Worm (Caenorhabditis elegans) whole organism, L3 larva: ENCODE results near the gene kars-1.

Experiments
- R02D3.7 ChIP-seq: fragments of 150-350 bp; optimal IDR thresholded peaks from 2 replicates; lab custom pipeline; 2014; ENCODE audit warnings: missing biosample characterization, missing genetic modification characterization
- aly-2 ChIP-seq: fragments of 150-350 bp; optimal IDR thresholded peaks from 2 replicates; lab custom pipeline; 2014; ENCODE audit warnings: missing biosample characterization, missing genetic modification characterization
- ceh-28 ChIP-seq: fragments of 150-350 bp; optimal IDR thresholded peaks from 2 replicates; lab custom pipeline; 2014; ENCODE audit warnings: missing biosample characterization, missing genetic modification reagents, missing genetic modification characterization
- ceh-82 ChIP-seq: fragments of 150-350 bp; optimal IDR thresholded peaks from 2 replicates; lab custom pipeline; 2014; ENCODE audit warnings: missing biosample characterization, missing genetic modification characterization
- ceh-9 ChIP-seq: sonication (generic microtip); optimal IDR thresholded peaks from 2 replicates; lab custom pipeline; 2018; ENCODE audit warnings: missing biosample characterization, missing genetic modification characterization
- daf-12 ChIP-seq: fragments of 150-350 bp; optimal IDR thresholded peaks from 2 replicates; lab custom pipeline; 2014; ENCODE audit warnings: missing biosample characterization, missing genetic modification reagents, missing genetic modification characterization
- egl-27 ChIP-seq: sonication (generic microtip); optimal IDR thresholded peaks from 4 replicates; lab custom pipeline; 2017; ENCODE audit warnings: missing biosample characterization, missing genetic modification reagents, missing genetic modification characterization
- egl-5 ChIP-seq: fragments of 150-350 bp; optimal IDR thresholded peaks from 2 replicates; lab custom pipeline; 2017; ENCODE audit warnings: missing biosample characterization, missing genetic modification reagents, missing genetic modification characterization, inconsistent platforms
- elt-2 ChIP-seq: sonication (generic microtip); optimal IDR thresholded peaks from 2 replicates; lab custom pipeline; 2016; ENCODE audit warnings: missing genetic modification reagents, mild to moderate bottlenecking, missing genetic modification characterization, missing compliant biosample characterization
- elt-3 ChIP-seq, 3 experiments: fragments of 150-350 bp in 1 of 3; sonication (generic microtip) in 2 of 3; optimal IDR thresholded peaks; 2 replicates in 2 of 3; 4 replicates in 1 of 3; lab custom pipeline; 2014 to 2017; ENCODE audit warnings: missing biosample characterization in 3 of 3, missing genetic modification characterization in 3 of 3
- fkh-10 ChIP-seq: sonication (generic microtip); optimal IDR thresholded peaks from 2 replicates; lab custom pipeline; 2017; ENCODE audit warnings: missing biosample characterization, missing genetic modification reagents, missing genetic modification characterization
- fos-1 ChIP-seq: fragments of 150-350 bp; optimal IDR thresholded peaks from 2 replicates; lab custom pipeline; 2014; ENCODE audit warnings: missing biosample characterization, missing genetic modification characterization
- hmg-11 ChIP-seq: sonication (generic microtip); optimal IDR thresholded peaks from 2 replicates; lab custom pipeline; 2016; ENCODE audit warnings: missing genetic modification characterization, missing compliant biosample characterization
- lin-15B ChIP-seq: fragments of 150-350 bp; optimal IDR thresholded peaks from 2 replicates; lab custom pipeline; 2014; ENCODE audit warnings: missing biosample characterization, missing genetic modification characterization
- lin-39 ChIP-seq: fragments of 150-350 bp; optimal IDR thresholded peaks from 2 replicates; lab custom pipeline; 2018; ENCODE audit warnings: missing biosample characterization, missing genetic modification reagents, missing genetic modification characterization
- lsy-12 ChIP-seq: sonication (generic microtip); optimal IDR thresholded peaks from 2 replicates; lab custom pipeline; 2016; ENCODE audit warnings: mild to moderate bottlenecking, missing genetic modification characterization, missing compliant biosample characterization
- mdl-1 ChIP-seq: fragments of 150-350 bp; optimal IDR thresholded peaks from 2 replicates; lab custom pipeline; 2014; ENCODE audit warnings: missing biosample characterization, missing genetic modification characterization
- mml-1 ChIP-seq: fragments of 150-350 bp; sonication (generic microtip); optimal IDR thresholded peaks from 3 replicates; lab custom pipeline; 2014; ENCODE audit warnings: missing biosample characterization, missing genetic modification characterization
- nfya-1 ChIP-seq: sonication (generic microtip); optimal IDR thresholded peaks from 2 replicates; lab custom pipeline; 2017; ENCODE audit warnings: missing genetic modification characterization, mild to moderate bottlenecking, missing compliant biosample characterization, antibody characterized with exemption, moderate library complexity; ENCODE audit not compliant: insufficient read depth
- nhr-11 ChIP-seq: fragments of 150-350 bp; optimal IDR thresholded peaks from 2 replicates; lab custom pipeline; 2014; ENCODE audit warnings: missing biosample characterization, missing genetic modification characterization
- nhr-23 ChIP-seq: fragments of 150-350 bp; optimal IDR thresholded peaks from 2 replicates; lab custom pipeline; 2014; ENCODE audit warnings: missing biosample characterization, missing genetic modification reagents, missing genetic modification characterization
- nhr-237 ChIP-seq: fragments of 150-350 bp; optimal IDR thresholded peaks from 2 replicates; lab custom pipeline; 2014; ENCODE audit warnings: missing biosample characterization, missing genetic modification characterization
- nhr-28 ChIP-seq: fragments of 150-350 bp; optimal IDR thresholded peaks from 2 replicates; lab custom pipeline; 2014; ENCODE audit warnings: missing biosample characterization, missing genetic modification characterization
- nhr-43 ChIP-seq: sonication (generic microtip); optimal IDR thresholded peaks from 2 replicates; lab custom pipeline; 2016; ENCODE audit warnings: mild to moderate bottlenecking, missing genetic modification characterization, missing compliant biosample characterization; ENCODE audit not compliant: poor library complexity, severe bottlenecking
- nhr-67 ChIP-seq: fragments of 150-350 bp; optimal IDR thresholded peaks from 2 replicates; lab custom pipeline; 2014; ENCODE audit warnings: missing biosample characterization, missing genetic modification characterization
- nhr-76 ChIP-seq: fragments of 150-350 bp; sonication (generic microtip); optimal IDR thresholded peaks from 5 replicates; lab custom pipeline; 2014; ENCODE audit warnings: missing biosample characterization, missing genetic modification characterization
- nhr-77 ChIP-seq: fragments of 150-350 bp; optimal IDR thresholded peaks from 2 replicates; lab custom pipeline; 2014; ENCODE audit warnings: missing biosample characterization, missing genetic modification characterization
- pha-4 ChIP-seq: fragments of 150-350 bp; optimal IDR thresholded peaks from 2 replicates; lab custom pipeline; 2014; ENCODE audit warnings: missing biosample characterization, missing genetic modification reagents, missing genetic modification characterization
- pqm-1 ChIP-seq: fragments of 150-350 bp; optimal IDR thresholded peaks from 2 replicates; lab custom pipeline; 2017; ENCODE audit warnings: missing biosample characterization, missing genetic modification characterization, inconsistent platforms
- sea-2 ChIP-seq: fragments of 150-350 bp; sonication (generic microtip); optimal IDR thresholded peaks from 4 replicates; lab custom pipeline; 2014; ENCODE audit warnings: missing biosample characterization, missing genetic modification reagents, missing genetic modification characterization
- skn-1 ChIP-seq: fragments of 150-350 bp; optimal IDR thresholded peaks from 2 replicates; lab custom pipeline; 2014; ENCODE audit warnings: missing biosample characterization, missing genetic modification characterization
- snpc-4 ChIP-seq: fragments of 150-350 bp; optimal IDR thresholded peaks from 2 replicates; lab custom pipeline; 2014; ENCODE audit warnings: missing biosample characterization, missing genetic modification characterization
- ztf-4 ChIP-seq: fragments of 150-350 bp; optimal IDR thresholded peaks from 2 replicates; lab custom pipeline; 2014; ENCODE audit warnings: missing biosample characterization, missing genetic modification characterization

kars-1 gene

DNA sequence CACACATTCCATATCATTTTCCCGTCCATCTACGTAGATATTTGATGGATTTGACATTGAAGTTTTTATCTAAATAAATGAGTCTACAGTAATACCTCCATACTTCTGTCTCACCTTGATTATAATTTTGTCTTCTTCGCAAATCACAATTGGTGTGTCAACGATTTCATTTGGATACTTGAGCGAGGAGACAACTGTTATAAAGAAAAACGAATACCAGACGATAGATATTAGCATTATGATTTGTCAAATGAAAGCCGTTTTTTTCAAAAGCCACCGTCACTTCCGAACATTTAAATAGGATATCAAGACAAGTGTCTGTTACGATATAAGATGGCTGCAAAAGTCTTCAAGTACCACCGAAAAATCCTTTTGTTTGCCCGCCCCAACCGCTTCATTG is 43.4 kb upstream of the kars-1 start, which contains the start of gene cutl-5:
cutl-5 (minus strand) TSS at position 269 of the 400 bp plus-strand sequence.
- TF ChIP-seq skn-1 (tag; lab: Kevin White, UChicago): no peak
- TF ChIP-seq R02D3.7: no peak
- no peak for TF ChIP-seq aly-2 (tag; lab: Kevin White, UChicago)
- no peak for TF ChIP-seq daf-12 (tag; lab: Kevin White, UChicago)
- TF ChIP-seq, all 47 proteins: peak for 0

DNA sequence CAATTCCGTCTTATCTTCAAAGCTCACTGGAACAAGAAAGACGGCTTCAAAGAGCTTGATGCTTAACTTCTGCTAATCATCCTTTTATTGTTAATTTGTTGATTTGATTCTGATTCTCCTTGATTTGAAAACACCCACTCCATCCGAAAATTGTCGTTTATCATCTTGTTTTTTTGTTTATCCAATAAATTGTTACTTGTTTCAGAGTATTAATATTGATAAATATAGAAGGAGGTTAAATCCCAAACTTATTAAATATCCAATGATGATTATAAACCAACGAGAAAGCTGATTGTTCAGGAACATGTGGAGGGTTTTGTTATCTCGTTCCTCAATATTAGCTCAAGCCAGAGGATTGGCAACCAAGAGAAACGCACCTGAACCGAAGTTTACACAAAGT is 40.6 kb upstream of the kars-1 start, which contains the start of gene F10E7.6:
F10E7.6 (plus strand) TSS at position 301 of the 400 bp plus-strand sequence.
- TF ChIP-seq pqm-1 (tag; lab: Kevin White, UChicago): no peak
- no peak for TF ChIP-seq mdl-1 (tag; lab: Kevin White, UChicago)
- no peak for TF ChIP-seq elt-3 (tag; optimal IDR thresholded peaks at IDR 0.05; lab: Kevin White, UChicago)
- no peak for TF ChIP-seq skn-1 (tag; lab: Kevin White, UChicago)
- no peak for TF ChIP-seq lsy-12 (tag; lab: Kevin White, UChicago)
- no peak for TF ChIP-seq mml-1
- no peak for TF ChIP-seq lin-39 (tag; lab: Kevin White, UChicago)
- TF ChIP-seq ceh-28 (tag; lab: Kevin White, UChicago): no peak
- TF ChIP-seq daf-12 (tag; lab: Kevin White, UChicago): no peak
- TF ChIP-seq lin-15B: no peak
- no peak for TF ChIP-seq R02D3.7
- TF ChIP-seq nhr-28 (tag; lab: Kevin White, UChicago): no peak
- TF ChIP-seq sea-2 (GFP tag; lab: Kevin White, UChicago): no peak
- TF ChIP-seq nhr-67: no peak
- no peak for TF ChIP-seq ceh-9 (tag; lab: Kevin White, UChicago)
- no peak for TF ChIP-seq ztf-4 (tag; lab: Kevin White, UChicago)
- TF ChIP-seq nhr-23 (tag; lab: Kevin White, UChicago): no peak
- TF ChIP-seq fos-1 (tag; lab: Kevin White, UChicago): no peak
- no peak for TF ChIP-seq egl-5 (tag; lab: Kevin White, UChicago)

DNA sequence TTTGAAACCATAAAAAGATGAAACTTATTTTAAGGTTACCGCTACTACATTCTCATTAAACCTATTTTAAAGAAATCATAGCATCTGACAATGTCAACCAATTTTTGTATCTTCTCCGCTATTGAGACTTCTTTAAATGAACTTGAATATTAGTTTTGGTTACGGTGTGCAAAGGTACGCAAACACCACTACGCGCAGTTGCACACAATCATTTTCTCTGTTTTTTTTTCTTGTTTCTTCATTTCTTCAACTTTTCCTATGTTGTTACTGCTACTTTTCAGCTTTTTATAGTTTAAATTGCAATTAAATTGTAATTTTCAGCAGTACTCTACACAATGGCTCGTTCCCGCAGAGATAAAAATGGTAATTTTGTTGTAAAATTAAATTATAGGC is 39.4 kb upstream of the kars-1 start, which contains the start of gene F10E7.5:
F10E7.5 (plus strand) TSS at position 322 of the 393 bp plus-strand sequence.
- no peak for TF ChIP-seq nhr-76 (tag; lab: Kevin White, UChicago)
- TF ChIP-seq nhr-11 (tag; lab: Kevin White, UChicago): no peak
- TF ChIP-seq snpc-4 (tag; lab: Kevin White, UChicago): peak; percentile 41
- TF ChIP-seq egl-5 (tag; lab: Kevin White, UChicago): no peak
- peak; percentile 11 for TF ChIP-seq ceh-82
- TF ChIP-seq lin-15B: peak; percentile 48
- no peak for TF ChIP-seq elt-2 (tag; lab: Kevin White, UChicago)
- peak; percentile 13 for TF ChIP-seq nhr-43
- peak; percentile 81 for TF ChIP-seq nfya-1 (tag; lab: Kevin White, UChicago)
- no peak for TF ChIP-seq nhr-77 (tag; lab: Kevin White, UChicago)
- no peak for TF ChIP-seq R02D3.7
- TF ChIP-seq fos-1 (tag; lab: Kevin White, UChicago): no peak
- TF ChIP-seq egl-27 (tag; lab: Kevin White, UChicago): no peak
- peak; percentile 1 for TF ChIP-seq fkh-10 (GFP tag; lab: Kevin White, UChicago)
- peak; percentile 27 for TF ChIP-seq lin-39 (tag; lab: Kevin White, UChicago)
- TF ChIP-seq skn-1 (tag; lab: Kevin White, UChicago): peak; percentile 3
- TF ChIP-seq hmg-11 (tag; lab: Kevin White, UChicago): no peak

DNA sequence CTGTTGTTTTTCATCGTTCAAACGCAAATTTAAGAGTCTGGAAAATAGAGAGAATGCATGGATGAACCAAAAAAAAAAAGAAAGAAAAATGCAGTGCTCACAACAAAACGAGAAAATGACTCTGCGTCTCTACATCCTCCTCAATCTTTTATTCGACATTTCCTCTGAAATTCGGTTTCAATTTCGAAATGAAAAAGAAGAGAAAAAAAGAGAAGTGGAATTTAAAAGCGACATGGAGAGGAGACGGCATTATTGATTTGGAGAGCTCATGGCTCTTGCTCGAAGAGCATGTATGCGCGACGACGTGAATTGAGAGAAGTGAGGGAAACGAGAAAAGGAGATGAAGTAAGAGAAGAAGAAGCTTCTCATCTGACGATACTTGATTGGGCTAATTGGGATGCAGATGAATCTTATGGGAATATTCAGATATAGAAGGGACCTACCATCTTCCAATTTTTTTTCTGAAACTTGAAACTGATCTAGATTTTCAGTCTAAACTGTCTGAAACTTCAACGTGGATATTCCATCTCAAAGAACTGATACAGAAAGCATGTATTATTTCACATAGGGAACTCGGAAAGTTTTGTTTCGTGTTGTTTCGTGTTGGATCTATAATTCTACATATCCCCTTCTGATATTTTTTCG is 38.9 kb upstream of the kars-1 start:
- TF ChIP-seq fkh-10 (GFP tag; lab: Kevin White, UChicago) (peak; percentile 60), daf-12 (tag; lab: Kevin White, UChicago) (no peak), nfya-1 (tag; lab: Kevin White, UChicago) (peak; percentile 9)

DNA sequence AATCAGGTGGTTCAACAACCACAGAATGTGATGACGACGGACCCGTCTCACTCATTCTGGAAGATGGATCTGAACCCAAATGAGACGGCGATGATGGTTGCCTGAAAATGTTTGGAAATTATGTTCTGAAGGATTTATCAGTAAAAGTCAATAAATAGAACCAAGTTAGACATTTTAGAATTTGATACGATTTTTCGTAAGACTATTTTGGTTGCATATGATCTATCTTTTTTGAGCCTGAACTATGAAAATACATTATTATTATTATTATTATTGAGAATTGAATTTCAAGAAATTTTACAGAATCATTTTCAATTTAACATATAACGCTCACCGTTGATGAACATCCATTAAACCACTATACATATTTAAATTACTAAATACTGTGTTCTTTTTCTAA is 37.7 kb upstream of the kars-1 start, which contains the start of gene F10E7.9:
F10E7.9 (minus strand) TSS at position 101 of the 400 bp plus-strand sequence.
- TF ChIP-seq skn-1 (tag; lab: Kevin White, UChicago) (no peak), pha-4 (tag; lab: Kevin White, UChicago) (no peak), nhr-237 (tag; lab: Kevin White, UChicago) (no peak), fos-1 (tag; lab: Kevin White, UChicago) (no peak), elt-2 (tag; lab: Kevin White, UChicago) (no peak), egl-5 (tag; lab: Kevin White, UChicago) (no peak), snpc-4 (tag; lab: Kevin White, UChicago) (no peak), lin-15B (no peak)
